Fruit fly (Drosophila melanogaster): ENCODE measurements around the gene Cnot4.

DNA sequence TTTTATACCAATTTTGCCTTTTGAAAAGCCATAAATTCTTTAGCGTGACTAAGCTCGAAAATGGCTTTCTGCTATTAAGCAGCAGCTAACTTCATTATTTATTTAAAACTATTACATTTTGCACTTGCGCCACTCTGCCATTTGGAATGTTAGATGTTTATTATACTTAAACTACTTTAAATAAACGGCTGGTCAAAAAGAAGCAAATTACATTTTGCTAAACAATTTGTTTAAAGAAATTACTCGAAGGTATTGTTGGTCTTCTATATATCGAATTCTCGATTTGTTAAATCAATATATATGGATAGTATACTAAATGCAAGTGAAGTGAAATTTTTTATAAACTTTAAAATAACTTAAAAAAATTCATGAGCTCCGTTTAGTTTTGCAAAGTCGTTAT, 55.8 kb downstream of the Cnot4 start, which contains the start of gene ppk10:
- TF ChIP-seq psq (optimal IDR thresholded peaks at IDR 0.05) (no peak), pan (optimal IDR thresholded peaks at IDR 0.05) (no peak)
